Worm (Caenorhabditis elegans) whole organism, young adult: Measurements from ENCODE around the gene ZK287.1.
A peak's percentile ranks its signal among the peaks of the same experiment; 100 is the strongest.

Source experiments
- B0336.3 ChIP-seq: fragments of 200-800 bp; sonication (Bioruptor generic); IDR thresholded peaks from 2 replicates; pipeline ENCODE4 v1.3.6; 2022; ENCODE audit warnings: missing genetic modification characterization, missing compliant biosample characterization
- C06A6.2 ChIP-seq: fragments of 200-800 bp; sonication (Bioruptor generic); conservative IDR thresholded peaks from 2 replicates; pipeline ENCODE4 v1.3.6; 2022; ENCODE audit warnings: missing genetic modification characterization, missing compliant biosample characterization
- C17E4.6 ChIP-seq: fragments of 200-800 bp; sonication (Bioruptor generic); IDR thresholded peaks from 2 replicates; pipeline ENCODE4 v1.3.6; 2022; ENCODE audit warnings: missing genetic modification reagents, missing genetic modification characterization, missing compliant biosample characterization
- F10E7.11 ChIP-seq: sonication (generic microtip); optimal IDR thresholded peaks from 2 replicates; lab custom pipeline; 2017; ENCODE audit warnings: mild to moderate bottlenecking, missing genetic modification characterization, moderate library complexity, missing compliant biosample characterization
- F22D6.2 ChIP-seq: sonication (generic microtip); optimal IDR thresholded peaks from 2 replicates; lab custom pipeline; 2016; ENCODE audit warnings: mild to moderate bottlenecking, missing genetic modification characterization, missing compliant biosample characterization
- F37B4.10 ChIP-seq: fragments of 200-800 bp; sonication (Bioruptor generic); IDR thresholded peaks from 2 replicates; pipeline ENCODE4 v1.3.6; 2022; ENCODE audit warnings: missing genetic modification characterization, missing compliant biosample characterization
- F39B2.1 ChIP-seq: fragments of 200-800 bp; sonication (Bioruptor generic); IDR thresholded peaks from 2 replicates; pipeline ENCODE4 v1.3.6; 2022; ENCODE audit warnings: missing genetic modification reagents, missing genetic modification characterization, missing compliant biosample characterization
- F49E8.2 ChIP-seq: sonication (generic microtip); optimal IDR thresholded peaks from 3 replicates; lab custom pipeline; 2017; ENCODE audit warnings: missing genetic modification characterization, mild to moderate bottlenecking, missing compliant biosample characterization, antibody characterized with exemption, moderate library complexity; ENCODE audit not compliant: insufficient read depth
- F52B5.7 ChIP-seq: sonication (generic microtip); optimal IDR thresholded peaks from 2 replicates; lab custom pipeline; 2016; ENCODE audit warnings: mild to moderate bottlenecking, missing genetic modification characterization, missing compliant biosample characterization
- F55B11.4 ChIP-seq: sonication (generic microtip); optimal IDR thresholded peaks from 2 replicates; lab custom pipeline; 2016; ENCODE audit warnings: missing compliant biosample characterization, missing genetic modification characterization, borderline replicate concordance; ENCODE audit not compliant: insufficient read depth
- Y53F4B.3 ChIP-seq: fragments of 200-800 bp; sonication (Bioruptor generic); IDR thresholded peaks from 2 replicates; pipeline ENCODE4 v1.3.6; 2022; ENCODE audit warnings: missing genetic modification reagents, missing genetic modification characterization, missing compliant biosample characterization
- Y53G8AR.9 ChIP-seq: fragments of 200-800 bp; sonication (Bioruptor generic); conservative IDR thresholded peaks from 2 replicates; pipeline ENCODE4 v1.3.6; 2022; ENCODE audit warnings: missing genetic modification reagents, missing genetic modification characterization, missing compliant biosample characterization
- Y56A3A.18 ChIP-seq: fragments of 200-800 bp; sonication (Bioruptor generic); IDR thresholded peaks from 2 replicates; pipeline ENCODE4 v1.3.6; 2022; ENCODE audit warnings: missing genetic modification reagents, missing genetic modification characterization, missing compliant biosample characterization
- Y79H2A.3 ChIP-seq: fragments of 200-800 bp; sonication (Bioruptor generic); conservative IDR thresholded peaks from 2 replicates; pipeline ENCODE4 v1.3.6; 2022; ENCODE audit warnings: missing genetic modification reagents, missing genetic modification characterization, missing compliant biosample characterization
- aptf-3 ChIP-seq: fragments of 200-800 bp; sonication (Bioruptor generic); IDR thresholded peaks from 2 replicates; pipeline ENCODE4 v1.3.6; 2022; ENCODE audit warnings: missing genetic modification characterization, missing compliant biosample characterization
- atf-7 ChIP-seq: sonication (generic microtip); optimal IDR thresholded peaks from 2 replicates; lab custom pipeline; 2017; ENCODE audit warnings: mild to moderate bottlenecking, missing genetic modification characterization, missing compliant biosample characterization
- athp-1 ChIP-seq: sonication (generic microtip); optimal IDR thresholded peaks from 2 replicates; lab custom pipeline; 2017; ENCODE audit warnings: mild to moderate bottlenecking, missing genetic modification characterization, missing compliant biosample characterization
- attf-6 ChIP-seq: fragments of 200-800 bp; sonication (Bioruptor generic); IDR thresholded peaks from 2 replicates; pipeline ENCODE4 v1.3.6; 2022; ENCODE audit warnings: missing genetic modification reagents, missing genetic modification characterization, missing compliant biosample characterization
- bed-2 ChIP-seq: fragments of 200-800 bp; sonication (Bioruptor generic); IDR thresholded peaks from 2 replicates; pipeline ENCODE4 v1.3.6; 2022; ENCODE audit warnings: missing genetic modification reagents, missing genetic modification characterization, missing compliant biosample characterization
- ceh-79 ChIP-seq: sonication (generic microtip); optimal IDR thresholded peaks from 2 replicates; lab custom pipeline; 2017; ENCODE audit warnings: mild to moderate bottlenecking, missing genetic modification characterization, missing compliant biosample characterization
- ceh-91 ChIP-seq: fragments of 200-800 bp; sonication (Bioruptor generic); IDR thresholded peaks from 2 replicates; pipeline ENCODE4 v1.3.6; 2022; ENCODE audit warnings: missing genetic modification reagents, missing genetic modification characterization, missing compliant biosample characterization
- dpff-1 ChIP-seq: sonication (generic microtip); optimal IDR thresholded peaks from 2 replicates; lab custom pipeline; 2017; ENCODE audit warnings: mild to moderate bottlenecking, missing genetic modification characterization, missing compliant biosample characterization
- ekl-4 ChIP-seq: fragments of 200-800 bp; sonication (Bioruptor generic); IDR thresholded peaks from 2 replicates; pipeline ENCODE4 v1.3.6; 2022; ENCODE audit warnings: missing genetic modification reagents, missing genetic modification characterization, missing compliant biosample characterization
- gei-17 ChIP-seq: fragments of 200-800 bp; sonication (Bioruptor generic); optimal IDR thresholded peaks from 2 replicates; lab custom pipeline; 2018; ENCODE audit warnings: mild to moderate bottlenecking, missing genetic modification characterization, missing compliant biosample characterization
- hmg-1.2 ChIP-seq: fragments of 200-800 bp; sonication (Bioruptor generic); IDR thresholded peaks from 2 replicates; pipeline ENCODE4 v1.3.6; 2022; ENCODE audit warnings: missing genetic modification reagents, missing genetic modification characterization, missing compliant biosample characterization
- hsf-1 ChIP-seq: fragments of 200-800 bp; sonication (Bioruptor generic); IDR thresholded peaks from 2 replicates; pipeline ENCODE4 v1.3.6; 2022; ENCODE audit warnings: missing genetic modification reagents, missing genetic modification characterization, missing compliant biosample characterization
- let-526 ChIP-seq: fragments of 200-800 bp; sonication (Bioruptor generic); IDR thresholded peaks from 2 replicates; pipeline ENCODE4 v1.3.6; 2022; ENCODE audit warnings: missing genetic modification reagents, missing genetic modification characterization, missing compliant biosample characterization
- let-607 ChIP-seq, 2 experiments: fragments of 200-800 bp in 1 of 2; sonication (Bioruptor generic) in 1 of 2; sonication (generic microtip) in 1 of 2; optimal IDR thresholded peaks; 2 replicates each; lab custom pipeline; 2016 to 2018; ENCODE audit warnings: mild to moderate bottlenecking in 2 of 2, missing compliant biosample characterization in 2 of 2, missing genetic modification characterization in 2 of 2, moderate library complexity in 2 of 2, missing genotype in 1 of 2
- lin-26 ChIP-seq: fragments of 200-800 bp; sonication (Bioruptor generic); IDR thresholded peaks from 2 replicates; pipeline ENCODE4 v1.3.6; 2022; ENCODE audit warnings: missing genetic modification reagents, missing genetic modification characterization, missing compliant biosample characterization
- lin-35 ChIP-seq, 3 experiments: fragments of 150-350 bp in 2 of 3; sonication (generic microtip) in 1 of 3; optimal IDR thresholded peaks; 2 replicates each; lab custom pipeline; 2014 to 2018; ENCODE audit warnings: missing biosample characterization in 3 of 3, missing genetic modification characterization in 3 of 3, missing genetic modification reagents in 3 of 3
- lsy-27 ChIP-seq: sonication (generic microtip); optimal IDR thresholded peaks from 2 replicates; lab custom pipeline; 2017; ENCODE audit warnings: missing genetic modification characterization, mild to moderate bottlenecking, missing compliant biosample characterization, antibody characterized with exemption, missing genotype, borderline replicate concordance; ENCODE audit not compliant: insufficient read depth
- madf-3 ChIP-seq: fragments of 200-800 bp; sonication (Bioruptor generic); IDR thresholded peaks from 2 replicates; pipeline ENCODE4 v1.3.6; 2022; ENCODE audit warnings: missing genetic modification reagents, missing genetic modification characterization, missing compliant biosample characterization
- madf-6 ChIP-seq: fragments of 200-800 bp; sonication (Bioruptor generic); IDR thresholded peaks from 2 replicates; pipeline ENCODE4 v1.3.6; 2022; ENCODE audit warnings: missing genetic modification reagents, missing genetic modification characterization, missing compliant biosample characterization
- mel-28 ChIP-seq: sonication (generic microtip); optimal IDR thresholded peaks from 2 replicates; lab custom pipeline; 2016; ENCODE audit warnings: borderline replicate concordance, mild to moderate bottlenecking, missing genetic modification characterization, missing compliant biosample characterization
- mes-4 ChIP-seq: sonication (generic microtip); optimal IDR thresholded peaks from 2 replicates; lab custom pipeline; 2016; ENCODE audit warnings: missing genotype, missing genetic modification characterization, missing compliant biosample characterization
- mxl-1 ChIP-seq: sonication (generic microtip); optimal IDR thresholded peaks from 2 replicates; lab custom pipeline; 2016; ENCODE audit warnings: missing genetic modification characterization, missing compliant biosample characterization
- nhr-120 ChIP-seq: fragments of 200-800 bp; sonication (Bioruptor generic); IDR thresholded peaks from 2 replicates; pipeline ENCODE4 v1.3.6; 2022; ENCODE audit warnings: missing genetic modification characterization, missing compliant biosample characterization
- nhr-179 ChIP-seq: sonication (generic microtip); optimal IDR thresholded peaks from 2 replicates; lab custom pipeline; 2016; ENCODE audit warnings: mild to moderate bottlenecking, missing genetic modification characterization, missing compliant biosample characterization
- pbrm-1 ChIP-seq: fragments of 200-800 bp; sonication (Bioruptor generic); IDR thresholded peaks from 2 replicates; pipeline ENCODE4 v1.3.6; 2022; ENCODE audit warnings: missing genetic modification reagents, missing genetic modification characterization, missing compliant biosample characterization
- rcor-1 ChIP-seq: fragments of 200-800 bp; sonication (Bioruptor generic); IDR thresholded peaks from 2 replicates; pipeline ENCODE4 v1.3.6; 2022; ENCODE audit warnings: missing genetic modification reagents, missing genetic modification characterization, missing compliant biosample characterization
- rpc-1 ChIP-seq, 2 experiments: fragments of 150-350 bp in 1 of 2; sonication (generic microtip) in 1 of 2; optimal IDR thresholded peaks; 2 replicates each; lab custom pipeline; 2014 to 2018; ENCODE audit warnings: missing biosample characterization in 1 of 2, missing genetic modification characterization in 1 of 2, missing genetic modification reagents in 1 of 2, missing genotype in 1 of 2
- sea-2 ChIP-seq: fragments of 200-800 bp; sonication (Bioruptor generic); IDR thresholded peaks from 2 replicates; pipeline ENCODE4 v1.3.6; 2022; ENCODE audit warnings: missing genetic modification characterization, missing compliant biosample characterization
- tlf-1 ChIP-seq: fragments of 200-800 bp; sonication (Bioruptor generic); optimal IDR thresholded peaks from 2 replicates; lab custom pipeline; 2018; ENCODE audit warnings: mild to moderate bottlenecking, missing genetic modification characterization, missing compliant biosample characterization
- unc-130 ChIP-seq: sonication (generic microtip); optimal IDR thresholded peaks from 2 replicates; lab custom pipeline; 2016; ENCODE audit warnings: missing genetic modification reagents, missing genetic modification characterization, missing compliant biosample characterization
- zfh-2 ChIP-seq: fragments of 200-800 bp; sonication (Bioruptor generic); conservative IDR thresholded peaks from 2 replicates; pipeline ENCODE4 v1.3.6; 2022; ENCODE audit warnings: missing genetic modification reagents, missing genetic modification characterization, missing compliant biosample characterization
- zim-3 ChIP-seq: sonication (generic microtip); optimal IDR thresholded peaks from 2 replicates; lab custom pipeline; 2017; ENCODE audit warnings: mild to moderate bottlenecking, missing genetic modification characterization, moderate library complexity, missing compliant biosample characterization
- ztf-25 ChIP-seq: fragments of 200-800 bp; sonication (Bioruptor generic); IDR thresholded peaks from 2 replicates; pipeline ENCODE4 v1.3.6; 2022; ENCODE audit warnings: missing genetic modification reagents, missing genetic modification characterization, missing compliant biosample characterization

The ZK287.1 gene

DNA sequence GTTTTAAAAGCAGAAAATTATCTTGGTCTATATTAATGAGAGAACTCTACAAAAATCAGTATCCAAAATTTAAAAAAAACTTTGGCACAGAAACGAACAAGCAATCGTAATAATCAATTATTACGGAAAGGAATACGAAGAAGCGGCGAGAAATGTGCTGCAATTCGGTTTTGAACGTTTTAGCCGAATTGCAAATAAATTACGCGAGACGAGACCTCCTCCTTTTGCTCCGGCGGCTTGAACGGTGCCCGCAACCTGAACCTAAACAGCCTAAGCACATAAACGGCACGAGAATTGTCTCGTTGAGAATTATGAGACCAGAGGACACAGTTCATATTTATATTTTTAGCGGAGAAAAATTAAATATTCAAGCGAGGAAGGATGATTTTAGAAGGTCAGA is 22.9 kb downstream of the ZK287.1 start:
- TF ChIP-seq zim-3 (no peak), F49E8.2 (tag; lab: Kevin White, UChicago) (peak; percentile 45), F55B11.4 (tag; lab: Kevin White, UChicago) (no peak), aptf-3 (GFP tag; lab: Robert Waterston, UW) (no peak), hsf-1 (GFP tag; lab: Robert Waterston, UW) (peak; percentile 44; the same call in 1 of the 2 replicates), ztf-25 (GFP tag; lab: Robert Waterston, UW) (0 out of 2 replicates have a peak, but pooled peaks have one; percentile 37), F22D6.2 (no peak), hmg-1.2 (peak; percentile 24; the same call in 1 of the 2 replicates), F39B2.1 (GFP tag; lab: Robert Waterston, UW) (no peak), F37B4.10 (GFP tag; lab: Robert Waterston, UW) (no peak), lin-26 (GFP tag; lab: Robert Waterston, UW) (0 out of 2 replicates have a peak, but pooled peaks have one; percentile 28), rpc-1 (optimal IDR thresholded peaks at IDR 0.05; lab: Kevin White, UChicago) (no peak), rpc-1 (tag; optimal IDR thresholded peaks at IDR 0.05; lab: Kevin White, UChicago) (no peak), gei-17 (no peak), C17E4.6 (GFP tag; lab: Robert Waterston, UW) (peak; percentile 28; the same call in 1 of the 2 replicates), unc-130 (no peak), F52B5.7 (tag; lab: Kevin White, UChicago) (peak; percentile 57), Y53F4B.3 (GFP tag; lab: Robert Waterston, UW) (no peak), let-607 (tag; optimal IDR thresholded peaks at IDR 0.05; lab: Kevin White, UChicago) (peak in 1 of 2 experiments; percentile 1), madf-3 (GFP tag; lab: Robert Waterston, UW) (no peak), ekl-4 (GFP tag; lab: Robert Waterston, UW) (peak; percentile 64; the same call in 1 of the 2 replicates), pbrm-1 (GFP tag; lab: Robert Waterston, UW) (0 out of 2 replicates have a peak, but pooled peaks have one; percentile 28), lin-35 (GFP tag; optimal IDR thresholded peaks at IDR 0.05; lab: Kevin White, UChicago) (no peak), bed-2 (GFP tag; lab: Robert Waterston, UW) (no peak), ceh-91 (GFP tag; lab: Robert Waterston, UW) (peak; percentile 17; the same call in 1 of the 2 replicates), B0336.3 (GFP tag; lab: Robert Waterston, UW) (peak; percentile 84), Y53G8AR.9 (GFP tag; lab: Robert Waterston, UW) (no peak), rcor-1 (GFP tag; lab: Robert Waterston, UW) (peak; percentile 25; the same call in 1 of the 2 replicates), ceh-79 (tag; lab: Kevin White, UChicago) (peak; percentile 71), attf-6 (GFP tag; lab: Robert Waterston, UW) (peak; percentile 55), athp-1 (tag; lab: Kevin White, UChicago) (peak; percentile 36), Y79H2A.3 (peak; percentile 83; the same call in 1 of the 2 replicates), F10E7.11 (no peak), tlf-1 (peak; percentile 26), madf-6 (GFP tag; lab: Robert Waterston, UW) (peak; percentile 67)

DNA sequence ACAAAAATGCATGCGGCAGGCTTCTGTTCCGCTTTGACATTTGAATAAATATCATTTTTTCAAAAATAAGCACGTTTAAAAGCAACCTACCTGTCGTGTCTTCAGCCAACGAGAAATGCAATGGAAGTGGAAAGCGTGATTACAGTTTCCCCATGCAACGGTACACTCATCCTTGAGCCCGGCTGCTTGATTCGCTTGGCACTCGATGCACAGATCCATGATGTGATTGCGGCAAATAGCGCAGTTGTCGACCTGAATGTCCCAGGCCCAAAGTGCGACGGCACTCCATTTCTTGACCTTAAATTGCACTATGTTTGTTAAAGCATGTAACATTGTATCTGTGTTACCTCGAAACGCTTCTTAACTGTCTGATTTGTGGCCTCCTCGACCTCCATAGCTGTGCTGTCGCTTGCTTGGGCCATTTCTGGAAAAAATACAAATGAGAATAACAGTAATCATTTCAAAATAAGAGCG is 23.6 kb downstream of the ZK287.1 start, which contains the start of gene rbx-1:
Gene rbx-1 (minus strand): TSS at position 424 of the 474 bp plus-strand sequence.
- no peak for TF ChIP-seq rpc-1 (optimal IDR thresholded peaks at IDR 0.05; lab: Kevin White, UChicago)
- no peak for TF ChIP-seq rpc-1 (tag; optimal IDR thresholded peaks at IDR 0.05; lab: Kevin White, UChicago)
- TF ChIP-seq nhr-120 (GFP tag; lab: Robert Waterston, UW), result no peak
- TF ChIP-seq F10E7.11, result no peak
- TF ChIP-seq Y56A3A.18 (GFP tag; lab: Robert Waterston, UW), result no peak
- TF ChIP-seq mes-4 (tag; lab: Kevin White, UChicago), result no peak
- TF ChIP-seq C06A6.2, result no peak
- TF ChIP-seq dpff-1 (tag; lab: Kevin White, UChicago), result no peak
- no peak for TF ChIP-seq let-526 (GFP tag; lab: Robert Waterston, UW)
- TF ChIP-seq lsy-27 (tag; lab: Kevin White, UChicago), result no peak
- no peak for TF ChIP-seq atf-7 (tag; lab: Kevin White, UChicago)
- no peak for TF ChIP-seq sea-2
- TF ChIP-seq lin-35 (GFP tag; optimal IDR thresholded peaks at IDR 0.05; lab: Kevin White, UChicago), result no peak
- no peak for TF ChIP-seq F49E8.2 (tag; lab: Kevin White, UChicago)
- no peak for TF ChIP-seq nhr-179 (tag; lab: Kevin White, UChicago)
- TF ChIP-seq zfh-2, result no peak
- no peak for TF ChIP-seq Y53G8AR.9 (GFP tag; lab: Robert Waterston, UW)
- TF ChIP-seq mel-28 (tag; lab: Kevin White, UChicago), result no peak
- no peak for TF ChIP-seq mxl-1 (tag; lab: Kevin White, UChicago)
- TF ChIP-seq B0336.3 (GFP tag; lab: Robert Waterston, UW), result no peak
